Worm (Caenorhabditis elegans) whole organism, L1 larva: ENCODE results near the gene Y55B1AR.4.

Experiments used
- C04F5.9 ChIP-seq: sonication (generic microtip); optimal IDR thresholded peaks from 2 replicates; lab custom pipeline; 2016; ENCODE audit warnings: missing genetic modification characterization, missing compliant biosample characterization
- Y116A8C.19 ChIP-seq: sonication (generic microtip); optimal IDR thresholded peaks from 2 replicates; lab custom pipeline; 2016; ENCODE audit warnings: missing compliant biosample characterization, missing genetic modification characterization, borderline replicate concordance
- aha-1 ChIP-seq: fragments of 150-350 bp; optimal IDR thresholded peaks from 2 replicates; lab custom pipeline; 2014; ENCODE audit warnings: missing biosample characterization, missing genetic modification characterization
- blmp-1 ChIP-seq: fragments of 150-350 bp; optimal IDR thresholded peaks from 2 replicates; lab custom pipeline; 2014; ENCODE audit warnings: missing biosample characterization, missing genetic modification characterization
- ceh-63 ChIP-seq: fragments of 200-800 bp; sonication (Bioruptor generic); optimal IDR thresholded peaks from 2 replicates; lab custom pipeline; 2018; ENCODE audit warnings: mild to moderate bottlenecking, missing genetic modification characterization, missing compliant biosample characterization
- ceh-82 ChIP-seq, 3 experiments: fragments of 150-350 bp in 1 of 3; sonication (generic microtip) in 2 of 3; optimal IDR thresholded peaks; 2 replicates each; lab custom pipeline; 2014 to 2017; ENCODE audit warnings: missing biosample characterization in 3 of 3, missing genetic modification characterization in 3 of 3
- ces-1 ChIP-seq: fragments of 150-350 bp; optimal IDR thresholded peaks from 2 replicates; lab custom pipeline; 2014; ENCODE audit warnings: missing biosample characterization, missing genetic modification reagents, missing genetic modification characterization
- efl-1 ChIP-seq, 4 experiments: fragments of 150-350 bp; optimal IDR thresholded peaks in 3 of 4; peaks in 1 of 4; 1 replicate in 1 of 4; 2 replicates in 3 of 4; lab custom pipeline; 2014; ENCODE audit warnings: missing biosample characterization in 2 of 4, missing genetic modification characterization in 2 of 4, missing genetic modification reagents in 2 of 4
- egl-13 ChIP-seq: sonication (generic microtip); optimal IDR thresholded peaks from 2 replicates; lab custom pipeline; 2016; ENCODE audit warnings: missing genotype, missing genetic modification reagents, missing genetic modification characterization, missing compliant biosample characterization
- egl-27 ChIP-seq, 2 experiments: fragments of 150-350 bp in 1 of 2; sonication (generic microtip); optimal IDR thresholded peaks; 3 replicates each; lab custom pipeline; 2017 to 2018; ENCODE audit warnings: missing biosample characterization in 2 of 2, missing genetic modification characterization in 2 of 2, missing genetic modification reagents in 2 of 2
- elt-2 ChIP-seq: sonication (generic microtip); optimal IDR thresholded peaks from 2 replicates; lab custom pipeline; 2016; ENCODE audit warnings: missing genetic modification characterization, mild to moderate bottlenecking, inconsistent platforms, missing compliant biosample characterization, missing genetic modification reagents
- grh-1 ChIP-seq: fragments of 200-800 bp; sonication (Bioruptor generic); IDR thresholded peaks from 2 replicates; pipeline ENCODE4 v1.3.6; 2022; ENCODE audit warnings: missing genetic modification reagents, missing genetic modification characterization, missing compliant biosample characterization
- hlh-17 ChIP-seq: fragments of 200-800 bp; sonication (Bioruptor generic); optimal IDR thresholded peaks from 2 replicates; lab custom pipeline; 2018; ENCODE audit warnings: missing genetic modification characterization, mild to moderate bottlenecking, missing compliant biosample characterization, moderate library complexity, borderline replicate concordance
- hlh-4 ChIP-seq: sonication (generic microtip); optimal IDR thresholded peaks from 2 replicates; lab custom pipeline; 2016; ENCODE audit warnings: mild to moderate bottlenecking, missing genetic modification characterization, missing compliant biosample characterization
- isw-1 ChIP-seq: fragments of 200-800 bp; sonication (Bioruptor generic); IDR thresholded peaks from 2 replicates; pipeline ENCODE4 v1.3.6; 2022; ENCODE audit warnings: missing genetic modification characterization, missing compliant biosample characterization
- lin-14 ChIP-seq: fragments of 200-800 bp; sonication (Bioruptor generic); optimal IDR thresholded peaks from 2 replicates; lab custom pipeline; 2018; ENCODE audit warnings: mild to moderate bottlenecking, missing genetic modification characterization, moderate library complexity, missing compliant biosample characterization
- lin-35 ChIP-seq, 2 experiments: fragments of 150-350 bp; optimal IDR thresholded peaks; 2 replicates each; lab custom pipeline; 2014; ENCODE audit warnings: missing biosample characterization in 2 of 2, missing genetic modification characterization in 2 of 2, missing genetic modification reagents in 2 of 2
- lir-3 ChIP-seq: sonication (generic microtip); optimal IDR thresholded peaks from 2 replicates; lab custom pipeline; 2016; ENCODE audit warnings: mild to moderate bottlenecking, missing genetic modification characterization, moderate library complexity, missing compliant biosample characterization; ENCODE audit not compliant: poor library complexity
- mep-1 ChIP-seq: fragments of 150-350 bp; optimal IDR thresholded peaks from 2 replicates; lab custom pipeline; 2014; ENCODE audit warnings: missing biosample characterization, missing genetic modification characterization
- nhr-19 ChIP-seq: fragments of 200-800 bp; sonication (Bioruptor generic); conservative IDR thresholded peaks from 2 replicates; pipeline ENCODE4 v1.3.6; 2022; ENCODE audit warnings: missing genetic modification characterization, missing compliant biosample characterization
- nhr-28 ChIP-seq: fragments of 150-350 bp; optimal IDR thresholded peaks from 2 replicates; lab custom pipeline; 2014; ENCODE audit warnings: missing biosample characterization, missing genetic modification characterization
- nhr-71 ChIP-seq: sonication (generic microtip); optimal IDR thresholded peaks from 2 replicates; lab custom pipeline; 2016; ENCODE audit warnings: mild to moderate bottlenecking, missing genetic modification characterization, moderate library complexity, missing compliant biosample characterization
- nhr-77 ChIP-seq: fragments of 150-350 bp; optimal IDR thresholded peaks from 2 replicates; lab custom pipeline; 2014; ENCODE audit warnings: missing biosample characterization, missing genetic modification characterization
- nhr-85 ChIP-seq: sonication (generic microtip); peaks from one replicate; lab custom pipeline; 2016; ENCODE audit warnings: missing genetic modification characterization, inconsistent platforms, missing compliant biosample characterization
- nhr-90 ChIP-seq: sonication (generic microtip); optimal IDR thresholded peaks from 2 replicates; lab custom pipeline; 2016; ENCODE audit warnings: mild to moderate bottlenecking, missing genetic modification characterization, missing compliant biosample characterization; ENCODE audit not compliant: poor library complexity
- pqm-1 ChIP-seq: sonication (generic microtip); optimal IDR thresholded peaks from 3 replicates; lab custom pipeline; 2017; ENCODE audit warnings: missing biosample characterization, missing genetic modification characterization
- skn-1 ChIP-seq: fragments of 150-350 bp; optimal IDR thresholded peaks from 2 replicates; lab custom pipeline; 2014; ENCODE audit warnings: missing biosample characterization, missing genetic modification characterization
- snpc-4 ChIP-seq: fragments of 150-350 bp; optimal IDR thresholded peaks from 2 replicates; lab custom pipeline; 2014; ENCODE audit warnings: missing biosample characterization, missing genetic modification characterization
- snu-23 ChIP-seq: sonication (generic microtip); optimal IDR thresholded peaks from 2 replicates; lab custom pipeline; 2016; ENCODE audit warnings: missing genetic modification characterization, missing compliant biosample characterization
- sptf-1 ChIP-seq: fragments of 150-350 bp; optimal IDR thresholded peaks from 2 replicates; lab custom pipeline; 2014; ENCODE audit warnings: missing biosample characterization, missing genetic modification characterization
- unc-98 ChIP-seq: fragments of 200-800 bp; sonication (Bioruptor generic); IDR thresholded peaks from 2 replicates; pipeline ENCODE4 v1.3.6; 2022; ENCODE audit warnings: missing genetic modification characterization, missing compliant biosample characterization
- vab-15 ChIP-seq: sonication (generic microtip); optimal IDR thresholded peaks from 2 replicates; lab custom pipeline; 2017; ENCODE audit warnings: missing genotype, mild to moderate bottlenecking, missing genetic modification characterization, missing compliant biosample characterization
- zag-1 ChIP-seq: fragments of 150-350 bp; optimal IDR thresholded peaks from 2 replicates; lab custom pipeline; 2014; ENCODE audit warnings: missing biosample characterization, missing genetic modification characterization
- zip-4 ChIP-seq: fragments of 200-800 bp; sonication (Bioruptor generic); optimal IDR thresholded peaks from 2 replicates; lab custom pipeline; 2018; ENCODE audit warnings: mild to moderate bottlenecking, missing genetic modification characterization, moderate library complexity, missing compliant biosample characterization
- ztf-11 ChIP-seq, 2 experiments: sonication (generic microtip); optimal IDR thresholded peaks; 2 replicates each; lab custom pipeline; 2016 to 2017; ENCODE audit warnings: missing genetic modification characterization in 2 of 2, missing biosample characterization in 1 of 2, missing compliant biosample characterization in 1 of 2

The Y55B1AR.4 gene

DNA sequence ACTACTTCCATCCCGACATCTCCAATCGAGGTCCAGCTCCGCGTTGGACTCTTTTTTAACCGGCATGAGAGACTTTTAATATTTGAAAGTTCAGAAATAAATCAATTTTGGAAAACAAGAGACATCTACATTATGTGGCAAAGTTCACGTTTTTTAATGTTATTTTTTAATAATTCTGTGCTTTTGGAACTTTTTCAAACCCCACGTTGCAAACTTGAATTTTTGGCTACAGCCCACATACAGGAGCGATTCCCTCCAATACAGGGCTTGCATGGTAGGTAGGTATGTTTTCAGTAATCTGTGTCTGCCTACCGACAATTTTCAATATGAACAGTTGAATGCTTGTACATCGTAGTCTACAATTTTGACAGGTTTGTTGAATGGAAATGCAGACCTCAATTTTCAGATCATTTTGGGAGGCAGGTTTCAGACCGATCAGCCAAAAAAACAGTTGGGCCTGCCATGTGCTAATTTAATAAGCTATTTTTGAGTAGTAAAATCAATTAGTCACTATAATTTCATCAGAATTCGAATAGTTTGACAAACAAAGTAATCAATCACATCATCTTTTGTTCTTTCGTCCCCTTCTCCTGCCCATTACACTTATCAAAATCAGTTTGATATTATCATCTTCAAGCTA, at the start of gene Y55B1AR.4, which contains the start of gene ttr-7:
TSS of gene Y55B1AR.4 (minus strand) at position 101 of the 640 bp plus-strand sequence.
TSS of gene ttr-7 (plus strand) at position 590 of the 640 bp plus-strand sequence.
- TF ChIP-seq isw-1 (GFP tag; lab: Robert Waterston, UW): no peak
- TF ChIP-seq nhr-85 (tag; lab: Kevin White, UChicago): no peak
- no peak for TF ChIP-seq lir-3 (tag; lab: Kevin White, UChicago)

DNA sequence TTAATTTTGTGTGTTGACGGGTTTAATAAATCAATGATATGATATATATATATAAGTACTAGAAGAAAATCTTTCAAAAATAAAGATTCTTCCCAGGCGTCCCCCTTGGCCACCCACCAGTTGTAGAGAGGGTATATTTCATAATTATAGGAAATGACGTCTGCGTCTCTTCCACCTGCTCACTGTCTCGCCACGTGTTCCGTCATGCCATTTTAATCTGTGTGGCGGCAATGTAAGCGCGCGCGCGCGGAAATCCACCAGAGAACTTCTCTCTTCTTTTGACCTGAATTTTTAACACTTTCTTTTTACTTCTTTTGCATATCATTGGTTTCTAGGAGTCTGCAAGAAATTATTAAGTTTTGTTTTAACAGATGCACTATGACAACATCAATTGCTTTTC, 49.0 kb upstream of the Y55B1AR.4 start:
- TF ChIP-seq zip-4 (GFP tag; lab: Kevin White, UChicago) (no peak), zag-1 (tag; lab: Kevin White, UChicago) (no peak), mep-1 (tag; lab: Kevin White, UChicago) (no peak), unc-98 (GFP tag; lab: Robert Waterston, UW) (no peak), Y116A8C.19 (tag; lab: Kevin White, UChicago) (no peak), efl-1 (optimal IDR thresholded peaks at IDR 0.05; lab: Kevin White, UChicago) (no peak), efl-1 (GFP tag; optimal IDR thresholded peaks at IDR 0.05 in 1 of 2; lab: Kevin White, UChicago) (peak in 1 of 2 experiments; percentile 28), ztf-11 (tag; optimal IDR thresholded peaks at IDR 0.05; lab: Kevin White, UChicago) (no peak), nhr-71 (tag; lab: Kevin White, UChicago) (no peak), ceh-82 (tag; optimal IDR thresholded peaks at IDR 0.05; lab: Kevin White, UChicago) (no peak), snu-23 (GFP tag; lab: Kevin White, UChicago) (no peak), lin-35 (GFP tag; optimal IDR thresholded peaks at IDR 0.05; lab: Kevin White, UChicago) (no peak), pqm-1 (tag; lab: Kevin White, UChicago) (no peak), blmp-1 (tag; lab: Kevin White, UChicago) (peak; percentile 68), sptf-1 (tag; lab: Kevin White, UChicago) (no peak), skn-1 (tag; lab: Kevin White, UChicago) (peak; percentile 21), nhr-19 (GFP tag; lab: Robert Waterston, UW) (no peak), nhr-77 (tag; lab: Kevin White, UChicago) (no peak), ces-1 (GFP tag; lab: Kevin White, UChicago) (no peak), nhr-90 (tag; lab: Kevin White, UChicago) (no peak), egl-13 (tag; lab: Kevin White, UChicago) (no peak), aha-1 (tag; lab: Kevin White, UChicago) (no peak), grh-1 (GFP tag; lab: Robert Waterston, UW) (no peak), hlh-17 (GFP tag; lab: Kevin White, UChicago) (no peak)

DNA sequence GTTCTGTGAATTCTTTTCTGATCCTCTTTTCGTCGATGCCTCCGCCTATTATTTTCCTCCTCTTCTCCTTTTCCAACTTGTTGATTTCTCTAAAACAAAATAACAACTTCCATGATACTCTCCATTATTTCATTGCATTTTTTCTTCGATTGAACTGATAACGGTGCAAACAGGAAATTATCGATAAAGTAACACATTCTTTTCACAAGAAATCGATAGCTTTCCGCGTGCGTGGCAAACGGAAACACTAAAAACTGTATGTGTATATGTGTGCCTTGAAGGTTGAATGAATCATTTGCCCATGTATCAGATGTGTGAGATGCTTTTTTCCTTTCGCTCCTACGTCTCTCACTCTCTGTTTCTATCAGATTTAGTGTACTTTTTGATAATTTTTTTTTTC, 46.3 kb upstream of the Y55B1AR.4 start:
- TF ChIP-seq efl-1 (optimal IDR thresholded peaks at IDR 0.05; lab: Kevin White, UChicago) (no peak), efl-1 (GFP tag; optimal IDR thresholded peaks at IDR 0.05 in 1 of 2; lab: Kevin White, UChicago) (peak in 1 of 2 experiments; percentile 3), elt-2 (tag; lab: Kevin White, UChicago) (peak; percentile 44), nhr-90 (tag; lab: Kevin White, UChicago) (peak; percentile 2), lin-14 (GFP tag; lab: Kevin White, UChicago) (peak; percentile 42), nhr-19 (GFP tag; lab: Robert Waterston, UW) (no peak), unc-98 (GFP tag; lab: Robert Waterston, UW) (no peak), C04F5.9 (tag; lab: Kevin White, UChicago) (no peak), nhr-71 (tag; lab: Kevin White, UChicago) (no peak), nhr-85 (tag; lab: Kevin White, UChicago) (peak; percentile 43), lin-35 (GFP tag; optimal IDR thresholded peaks at IDR 0.05; lab: Kevin White, UChicago) (peak in 1 of 2 experiments; percentile 15), egl-27 (tag; optimal IDR thresholded peaks at IDR 0.05; lab: Kevin White, UChicago) (no peak), zag-1 (tag; lab: Kevin White, UChicago) (no peak), lir-3 (tag; lab: Kevin White, UChicago) (no peak), vab-15 (tag; lab: Kevin White, UChicago) (no peak)

DNA sequence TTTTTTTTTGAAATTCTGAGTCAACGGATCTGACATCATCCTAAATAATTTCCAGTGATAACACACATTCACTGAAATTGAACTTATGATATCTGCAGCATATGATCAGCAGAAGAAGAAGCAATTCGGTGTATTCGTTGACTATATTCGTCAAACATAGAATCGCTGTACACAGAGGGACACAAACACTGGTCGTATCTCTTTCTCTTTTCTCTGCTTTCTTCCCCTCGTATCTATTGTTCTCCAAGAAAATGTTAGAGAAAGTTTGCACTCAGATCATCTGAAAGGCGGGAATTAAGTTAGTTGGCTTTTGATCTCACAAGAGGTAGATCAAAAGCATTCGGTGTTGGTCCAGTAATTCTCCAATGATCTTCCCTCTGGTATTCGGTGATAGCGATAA, 45.2 kb upstream of the Y55B1AR.4 start:
- TF ChIP-seq hlh-4 (tag; lab: Kevin White, UChicago) (no peak), blmp-1 (tag; lab: Kevin White, UChicago) (peak; percentile 92), pqm-1 (tag; lab: Kevin White, UChicago) (no peak), elt-2 (tag; lab: Kevin White, UChicago) (no peak), aha-1 (tag; lab: Kevin White, UChicago) (no peak), hlh-17 (GFP tag; lab: Kevin White, UChicago) (no peak), nhr-85 (tag; lab: Kevin White, UChicago) (peak; percentile 46), nhr-28 (tag; lab: Kevin White, UChicago) (no peak), snpc-4 (tag; lab: Kevin White, UChicago) (no peak), ceh-63 (GFP tag; lab: Kevin White, UChicago) (no peak), ceh-82 (tag; optimal IDR thresholded peaks at IDR 0.05; lab: Kevin White, UChicago) (no peak)
